Fruit fly (Drosophila melanogaster) S2 (cell line): Measurements from ENCODE around the gene CG13476.

ENCODE experiments used
- CG8478 ChIP-seq: fragments of >200 bp; optimal IDR thresholded peaks from 2 replicates; lab custom pipeline; 2018
- CTCF ChIP-seq, 2 experiments: fragments of >200 bp; optimal IDR thresholded peaks; 2 replicates each; lab custom pipeline; 2018

CG13476 gene

dm6 chr3L:14705164-14705563, at the start of gene CG13476:
Gene CG13476 (plus strand): TSS chr3L:14705464.
- TF ChIP-seq CG8478 (lab: Kevin White, UChicago) (no peak), CTCF (optimal IDR thresholded peaks at IDR 0.05; lab: Kevin White, UChicago) (no peak)

dm6 chr3L:14655681-14656080, 49.6 kb upstream of the CG13476 start:
- TF ChIP-seq CG8478 (lab: Kevin White, UChicago) (no peak), CTCF (optimal IDR thresholded peaks at IDR 0.05; lab: Kevin White, UChicago) (no peak)

- TF ChIP-seq CG8478 (lab: Kevin White, UChicago) (no peak), CTCF (optimal IDR thresholded peaks at IDR 0.05; lab: Kevin White, UChicago) (no peak)
These were observed 47.7 kb upstream of the CG13476 start for dm6 chr3L:14657485-14658054.

dm6 chr3L:14659954-14660907, 45.0 kb upstream of the CG13476 start:
- TF ChIP-seq CTCF (optimal IDR thresholded peaks at IDR 0.05; lab: Kevin White, UChicago) (no peak), CG8478 (lab: Kevin White, UChicago) (no peak)

dm6 chr3L:14661567-14662258, 43.6 kb upstream of the CG13476 start:
- no peak for TF ChIP-seq CG8478 (lab: Kevin White, UChicago)
- TF ChIP-seq CTCF (optimal IDR thresholded peaks at IDR 0.05; lab: Kevin White, UChicago), result no peak

dm6 chr3L:14663750-14664149, 41.5 kb upstream of the CG13476 start:
- TF ChIP-seq CG8478 (lab: Kevin White, UChicago), result no peak
- TF ChIP-seq CTCF (optimal IDR thresholded peaks at IDR 0.05; lab: Kevin White, UChicago), result no peak

dm6 chr3L:14664390-14664789, 40.9 kb upstream of the CG13476 start:
- TF ChIP-seq CTCF (optimal IDR thresholded peaks at IDR 0.05; lab: Kevin White, UChicago), result no peak
- no peak for TF ChIP-seq CG8478 (lab: Kevin White, UChicago)

dm6 chr3L:14665802-14666351, 39.4 kb upstream of the CG13476 start:
- TF ChIP-seq CG8478 (lab: Kevin White, UChicago) (no peak), CTCF (optimal IDR thresholded peaks at IDR 0.05; lab: Kevin White, UChicago) (no peak)

dm6 chr3L:14668638-14669037, 36.6 kb upstream of the CG13476 start:
- TF ChIP-seq CG8478 (lab: Kevin White, UChicago) (no peak), CTCF (optimal IDR thresholded peaks at IDR 0.05; lab: Kevin White, UChicago) (no peak)

dm6 chr3L:14671546-14671945, 33.7 kb upstream of the CG13476 start:
- TF ChIP-seq CG8478 (lab: Kevin White, UChicago), result no peak
- peak; percentile 88 to 94 for TF ChIP-seq CTCF (optimal IDR thresholded peaks at IDR 0.05; lab: Kevin White, UChicago)

- no peak for TF ChIP-seq CTCF (optimal IDR thresholded peaks at IDR 0.05; lab: Kevin White, UChicago)
- TF ChIP-seq CG8478 (lab: Kevin White, UChicago), result no peak
These were observed 32.7 kb upstream of the CG13476 start, which contains the start of the genes CG43121 and ome for dm6 chr3L:14672387-14673110. Gene CG43121 (minus strand): TSS chr3L:14672437. Gene ome (plus strand): TSS chr3L:14672839.

- TF ChIP-seq CG8478 (lab: Kevin White, UChicago) (no peak), CTCF (optimal IDR thresholded peaks at IDR 0.05; lab: Kevin White, UChicago) (peak; percentile 45 to 60)
These were observed 31.4 kb upstream of the CG13476 start for dm6 chr3L:14673740-14674463.

dm6 chr3L:14678097-14678679, 27.1 kb upstream of the CG13476 start, which contains the start of gene CG4914:
Gene CG4914 (minus strand): TSS chr3L:14678147.
- TF ChIP-seq CTCF (optimal IDR thresholded peaks at IDR 0.05; lab: Kevin White, UChicago) (no peak), CG8478 (lab: Kevin White, UChicago) (no peak)
